Worm (Caenorhabditis elegans) whole organism, L4 larva: ENCODE data around the gene K03B8.14.

Experiments used
- F10B5.3 ChIP-seq: sonication (generic microtip); optimal IDR thresholded peaks from 2 replicates; lab custom pipeline; 2016; ENCODE audit warnings: mild to moderate bottlenecking, missing genetic modification characterization, missing compliant biosample characterization
- F44E2.7 ChIP-seq: fragments of 200-800 bp; sonication (Bioruptor generic); IDR thresholded peaks from 2 replicates; pipeline ENCODE4 v2.1.2; 2022; ENCODE audit warnings: missing genetic modification characterization, missing compliant biosample characterization
- F49E8.2 ChIP-seq: sonication (generic microtip); optimal IDR thresholded peaks from 2 replicates; lab custom pipeline; 2016; ENCODE audit warnings: missing compliant biosample characterization, mild to moderate bottlenecking, missing genetic modification characterization, borderline replicate concordance
- T26A8.4 ChIP-seq: fragments of 200-800 bp; sonication (Bioruptor generic); IDR thresholded peaks from 2 replicates; pipeline ENCODE4 v1.3.6; 2022; ENCODE audit warnings: missing genetic modification characterization, missing compliant biosample characterization
- Y48G9A.11 ChIP-seq: fragments of 200-800 bp; sonication (Bioruptor generic); IDR thresholded peaks from 2 replicates; pipeline ENCODE4 v1.3.6; 2022; ENCODE audit warnings: missing genetic modification reagents, missing genetic modification characterization, missing compliant biosample characterization
- ZK546.5 ChIP-seq, 2 experiments: sonication (generic microtip); optimal IDR thresholded peaks; 2 replicates each; lab custom pipeline; 2017; ENCODE audit warnings: missing biosample characterization in 2 of 2, missing genetic modification characterization in 2 of 2
- aha-1 ChIP-seq: fragments of 150-350 bp; peaks from one replicate; lab custom pipeline; 2014; ENCODE audit warnings: missing biosample characterization, missing genetic modification characterization
- arid-1 ChIP-seq: fragments of 200-800 bp; sonication (Bioruptor generic); conservative IDR thresholded peaks from 2 replicates; pipeline ENCODE4 v1.3.6; 2022; ENCODE audit warnings: missing genetic modification reagents, missing genetic modification characterization, missing compliant biosample characterization
- ces-1 ChIP-seq: fragments of 150-350 bp; sonication (generic microtip); optimal IDR thresholded peaks from 4 replicates; lab custom pipeline; 2014; ENCODE audit warnings: missing biosample characterization, missing genetic modification reagents, missing genetic modification characterization
- cey-2 ChIP-seq: sonication (generic microtip); optimal IDR thresholded peaks from 3 replicates; lab custom pipeline; 2017; ENCODE audit warnings: missing genetic modification characterization, mild to moderate bottlenecking, missing compliant biosample characterization, antibody characterized with exemption, borderline replicate concordance; ENCODE audit not compliant: insufficient read depth
- daf-12 ChIP-seq: fragments of 150-350 bp; optimal IDR thresholded peaks from 2 replicates; lab custom pipeline; 2014; ENCODE audit warnings: missing biosample characterization, missing genetic modification reagents, missing genetic modification characterization
- daf-8 ChIP-seq: fragments of 200-800 bp; sonication (Bioruptor generic); IDR thresholded peaks from 2 replicates; pipeline ENCODE4 v1.3.6; 2022; ENCODE audit warnings: missing genetic modification characterization, missing compliant biosample characterization
- duxl-1 ChIP-seq: sonication (generic microtip); optimal IDR thresholded peaks from 2 replicates; lab custom pipeline; 2016; ENCODE audit warnings: mild to moderate bottlenecking, missing genetic modification characterization, moderate library complexity, missing compliant biosample characterization; ENCODE audit not compliant: poor library complexity
- fkh-10 ChIP-seq: fragments of 150-350 bp; optimal IDR thresholded peaks from 2 replicates; lab custom pipeline; 2014; ENCODE audit warnings: missing biosample characterization, missing genetic modification reagents, missing genetic modification characterization
- hlh-11 ChIP-seq: fragments of 200-800 bp; sonication (Bioruptor generic); optimal IDR thresholded peaks from 2 replicates; lab custom pipeline; 2018; ENCODE audit warnings: mild to moderate bottlenecking, missing genetic modification characterization, missing compliant biosample characterization
- hlh-30 ChIP-seq: sonication (generic microtip); optimal IDR thresholded peaks from 2 replicates; lab custom pipeline; 2017; ENCODE audit warnings: antibody characterized with exemption, mild to moderate bottlenecking, missing genetic modification characterization, missing compliant biosample characterization; ENCODE audit not compliant: insufficient read depth
- hmg-1.1 ChIP-seq: fragments of 200-800 bp; sonication (Bioruptor generic); IDR thresholded peaks from 2 replicates; pipeline ENCODE4 v1.3.6; 2022; ENCODE audit warnings: missing genetic modification reagents, missing genetic modification characterization, missing compliant biosample characterization
- lin-1 ChIP-seq: fragments of 200-800 bp; sonication (Bioruptor generic); IDR thresholded peaks from 2 replicates; pipeline ENCODE4 v1.3.6; 2022; ENCODE audit warnings: missing genetic modification reagents, missing genetic modification characterization, missing compliant biosample characterization
- lin-13 ChIP-seq: fragments of 150-350 bp; optimal IDR thresholded peaks from 2 replicates; lab custom pipeline; 2014; ENCODE audit warnings: missing biosample characterization, missing genetic modification reagents, missing genetic modification characterization
- lin-38 ChIP-seq: fragments of 200-800 bp; sonication (Bioruptor generic); IDR thresholded peaks from 2 replicates; pipeline ENCODE4 v1.3.6; 2022; ENCODE audit warnings: missing genetic modification reagents, missing genetic modification characterization, missing compliant biosample characterization
- lsy-2 ChIP-seq, 2 experiments: fragments of 150-350 bp in 1 of 2; sonication (generic microtip) in 1 of 2; optimal IDR thresholded peaks; 2 replicates each; lab custom pipeline; 2014 to 2017; ENCODE audit warnings: missing biosample characterization in 2 of 2, missing genetic modification characterization in 2 of 2
- mdl-1 ChIP-seq, 2 experiments: fragments of 150-350 bp in 1 of 2; sonication (generic microtip) in 1 of 2; optimal IDR thresholded peaks; 2 replicates each; lab custom pipeline; 2014 to 2017; ENCODE audit warnings: missing biosample characterization in 2 of 2, missing genetic modification characterization in 2 of 2
- mep-1 ChIP-seq: fragments of 150-350 bp; sonication (generic microtip); optimal IDR thresholded peaks from 3 replicates; lab custom pipeline; 2014; ENCODE audit warnings: missing biosample characterization, missing genetic modification characterization
- mes-2 ChIP-seq: sonication (generic microtip); optimal IDR thresholded peaks from 2 replicates; lab custom pipeline; 2016; ENCODE audit warnings: missing genotype, mild to moderate bottlenecking, missing genetic modification characterization, missing compliant biosample characterization; ENCODE audit not compliant: poor library complexity, severe bottlenecking
- mxl-2 ChIP-seq: fragments of 200-800 bp; sonication (Bioruptor generic); conservative IDR thresholded peaks from 2 replicates; pipeline ENCODE4 v1.3.6; 2022; ENCODE audit warnings: missing genetic modification reagents, missing genetic modification characterization, missing compliant biosample characterization
- mxl-3 ChIP-seq: fragments of 200-800 bp; sonication (Bioruptor generic); optimal IDR thresholded peaks from 2 replicates; lab custom pipeline; 2018; ENCODE audit warnings: mild to moderate bottlenecking, missing genetic modification characterization, missing compliant biosample characterization
- nhr-10 ChIP-seq: fragments of 150-350 bp; optimal IDR thresholded peaks from 2 replicates; lab custom pipeline; 2014; ENCODE audit warnings: missing biosample characterization, missing genetic modification characterization
- nhr-28 ChIP-seq: fragments of 150-350 bp; optimal IDR thresholded peaks from 2 replicates; lab custom pipeline; 2014; ENCODE audit warnings: missing biosample characterization, missing genetic modification characterization
- nhr-48 ChIP-seq: sonication (generic microtip); optimal IDR thresholded peaks from 2 replicates; lab custom pipeline; 2016; ENCODE audit warnings: mild to moderate bottlenecking, missing genetic modification characterization, missing compliant biosample characterization
- skn-1 ChIP-seq: fragments of 150-350 bp; optimal IDR thresholded peaks from 2 replicates; lab custom pipeline; 2014; ENCODE audit warnings: missing biosample characterization, missing genetic modification characterization
- tra-1 ChIP-seq: fragments of 200-800 bp; sonication (Bioruptor generic); IDR thresholded peaks from 2 replicates; pipeline ENCODE4 v1.3.6; 2022; ENCODE audit warnings: missing genetic modification reagents, missing genetic modification characterization, missing compliant biosample characterization
- unc-39 ChIP-seq: sonication (generic microtip); optimal IDR thresholded peaks from 2 replicates; lab custom pipeline; 2017; ENCODE audit warnings: missing biosample characterization, missing genetic modification characterization
- unc-62 ChIP-seq, 3 experiments: fragments of 150-350 bp in 1 of 3; sonication (generic microtip); optimal IDR thresholded peaks in 2 of 3; peaks in 1 of 3; 1 replicate in 1 of 3; 2 replicates in 2 of 3; lab custom pipeline; 2014 to 2017; ENCODE audit warnings: missing biosample characterization in 3 of 3, missing genetic modification characterization in 3 of 3, missing genetic modification reagents in 3 of 3, missing genotype in 1 of 3
- zfp-3 ChIP-seq: fragments of 200-800 bp; sonication (Bioruptor generic); conservative IDR thresholded peaks from 2 replicates; pipeline ENCODE4 v1.3.6; 2022; ENCODE audit warnings: missing genetic modification reagents, missing genetic modification characterization, missing compliant biosample characterization
- zip-2 ChIP-seq: fragments of 150-350 bp; optimal IDR thresholded peaks from 2 replicates; lab custom pipeline; 2014; ENCODE audit warnings: missing biosample characterization, missing genetic modification characterization
- ztf-7 ChIP-seq: fragments of 150-350 bp; optimal IDR thresholded peaks from 2 replicates; lab custom pipeline; 2014; ENCODE audit warnings: missing biosample characterization, missing genetic modification characterization

K03B8.14 gene

DNA sequence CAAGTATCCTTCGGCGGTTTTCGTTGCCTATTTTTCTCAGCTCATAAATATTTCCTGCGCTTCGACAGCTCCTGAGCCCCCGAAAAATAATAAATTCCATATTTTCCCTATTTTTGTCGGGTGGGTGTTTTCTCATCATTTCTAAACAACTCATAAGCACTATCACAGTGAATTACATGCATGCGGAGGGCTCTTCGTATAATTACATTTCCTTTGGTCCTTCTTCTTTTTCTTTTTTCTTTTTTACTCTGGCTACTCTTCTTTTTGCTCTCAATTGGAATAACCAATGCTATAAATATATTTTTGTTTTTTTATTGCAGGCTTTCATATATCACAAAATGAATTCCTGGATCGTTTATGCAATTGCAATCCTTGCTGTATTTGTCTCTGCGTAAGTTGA, 48.4 kb upstream of the K03B8.14 start, which contains the start of gene T02E9.5:
T02E9.5 (plus strand) TSS at position 321 of the 400 bp plus-strand sequence.
- TF ChIP-seq tra-1 (GFP tag; lab: Robert Waterston, UW): no peak
- no peak for TF ChIP-seq lin-1 (GFP tag; lab: Robert Waterston, UW)
- TF ChIP-seq ces-1 (GFP tag; lab: Kevin White, UChicago): peak; percentile 42
- TF ChIP-seq, all 104 proteins: peak for 1

ce11 chrV:11344112-11344511, 46.2 kb upstream of the K03B8.14 start:
- TF ChIP-seq mes-2 (no peak), daf-12 (tag; lab: Kevin White, UChicago) (no peak), zip-2 (tag; lab: Kevin White, UChicago) (peak; percentile 4), mep-1 (no peak), T26A8.4 (GFP tag; lab: Robert Waterston, UW) (peak; percentile 54; the same call in 1 of the 2 replicates), mxl-3 (GFP tag; lab: Kevin White, UChicago) (no peak), hlh-30 (tag; lab: Kevin White, UChicago) (no peak), nhr-48 (no peak), unc-62 (GFP tag; optimal IDR thresholded peaks at IDR 0.05 in 1 of 2; lab: Kevin White, UChicago) (peak in 1 of 2 experiments; percentile 65), unc-62 (tag; optimal IDR thresholded peaks at IDR 0.05; lab: Kevin White, UChicago) (no peak)

ce11 chrV:11344816-11345336, 45.4 kb upstream of the K03B8.14 start:
- TF ChIP-seq unc-62 (GFP tag; optimal IDR thresholded peaks at IDR 0.05 in 1 of 2; lab: Kevin White, UChicago) (peak in 1 of 2 experiments; percentile 74), unc-62 (tag; optimal IDR thresholded peaks at IDR 0.05; lab: Kevin White, UChicago) (no peak), F49E8.2 (tag; lab: Kevin White, UChicago) (no peak)

DNA sequence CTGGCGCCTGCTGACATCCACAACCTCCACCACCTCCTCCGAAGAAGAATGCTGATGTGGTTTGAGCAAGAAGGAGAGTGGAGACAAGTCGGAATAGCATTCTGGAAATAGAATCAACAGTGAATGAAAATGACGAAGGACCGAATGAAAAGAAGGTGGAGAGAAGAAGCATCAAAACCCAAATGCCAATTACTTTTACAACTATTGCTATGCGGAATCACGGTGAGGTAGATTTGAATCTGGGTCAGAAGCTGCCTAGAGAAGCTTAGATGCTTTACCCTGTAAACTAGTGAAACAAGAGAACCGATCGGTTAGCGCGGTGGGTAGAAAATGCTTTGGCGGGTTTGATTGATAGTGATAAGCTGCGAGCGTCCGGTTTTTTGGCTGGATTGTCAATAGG, 43.4 kb upstream of the K03B8.14 start, which contains the start of gene grl-7:
grl-7 (minus strand) TSS at position 101 of the 400 bp plus-strand sequence.
- no peak for TF ChIP-seq hlh-30 (tag; lab: Kevin White, UChicago)
- TF ChIP-seq duxl-1 (tag; lab: Kevin White, UChicago): no peak
- no peak for TF ChIP-seq lin-13 (GFP tag; lab: Kevin White, UChicago)
- no peak for TF ChIP-seq ztf-7 (tag; lab: Kevin White, UChicago)
- TF ChIP-seq hlh-11 (tag; lab: Kevin White, UChicago): no peak
- no peak for TF ChIP-seq mxl-2 (GFP tag; lab: Robert Waterston, UW)
- no peak for TF ChIP-seq F10B5.3
- no peak for TF ChIP-seq lsy-2 (tag; optimal IDR thresholded peaks at IDR 0.05; lab: Kevin White, UChicago)
- no peak for TF ChIP-seq skn-1

ce11 chrV:11351263-11351662, 39.0 kb upstream of the K03B8.14 start:
- TF ChIP-seq ces-1 (GFP tag; lab: Kevin White, UChicago): peak; percentile 77
- TF ChIP-seq hmg-1.1: no peak
- TF ChIP-seq lsy-2 (tag; optimal IDR thresholded peaks at IDR 0.05; lab: Kevin White, UChicago): peak in 1 of 2 experiments; percentile 6
- no peak for TF ChIP-seq ZK546.5 (tag; optimal IDR thresholded peaks at IDR 0.05; lab: Kevin White, UChicago)
- TF ChIP-seq daf-8 (GFP tag; lab: Robert Waterston, UW): no peak
- peak; percentile 65 for TF ChIP-seq fkh-10

DNA sequence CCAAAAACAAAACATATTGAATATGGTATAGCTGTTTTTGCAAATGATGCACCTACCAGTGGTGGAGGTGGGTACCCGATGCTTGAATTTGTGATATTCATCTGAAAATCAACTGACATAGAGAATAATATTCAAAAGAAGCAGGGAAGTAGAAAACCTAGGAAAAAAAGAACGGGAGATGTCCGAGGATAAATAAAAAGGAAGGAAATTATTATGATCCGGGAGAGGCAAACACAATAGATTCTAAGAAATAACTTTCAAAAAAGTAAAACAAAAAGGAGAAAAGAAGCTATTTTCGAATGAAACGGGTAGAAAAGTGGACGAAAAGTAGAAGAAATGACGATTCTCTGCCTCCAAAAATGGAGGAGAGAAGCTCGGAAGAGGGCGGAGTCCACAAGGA, 37.4 kb upstream of the K03B8.14 start, which contains the start of gene npr-25:
npr-25 (minus strand) TSS at position 101 of the 400 bp plus-strand sequence.
- TF ChIP-seq skn-1 (no peak), F44E2.7 (GFP tag; lab: Robert Waterston, UW) (no peak), cey-2 (tag; lab: Kevin White, UChicago) (no peak), zfp-3 (GFP tag; lab: Robert Waterston, UW) (no peak), mdl-1 (tag; optimal IDR thresholded peaks at IDR 0.05; lab: Kevin White, UChicago) (no peak), nhr-10 (tag; lab: Kevin White, UChicago) (no peak), F49E8.2 (tag; lab: Kevin White, UChicago) (no peak), unc-39 (tag; lab: Kevin White, UChicago) (no peak), ztf-7 (tag; lab: Kevin White, UChicago) (no peak), ces-1 (GFP tag; lab: Kevin White, UChicago) (no peak), lin-38 (GFP tag; lab: Robert Waterston, UW) (no peak), arid-1 (GFP tag; lab: Robert Waterston, UW) (no peak), hlh-30 (tag; lab: Kevin White, UChicago) (no peak), tra-1 (GFP tag; lab: Robert Waterston, UW) (no peak), daf-12 (tag; lab: Kevin White, UChicago) (no peak), Y48G9A.11 (no peak), nhr-28 (tag; lab: Kevin White, UChicago) (no peak), aha-1 (tag; lab: Kevin White, UChicago) (no peak)
